Worm (Caenorhabditis elegans) whole organism, L4 larva: ENCODE measurements around the gene C13C4.7.

Experiments
- T26A8.4 ChIP-seq: fragments of 200-800 bp; sonication (Bioruptor generic); IDR thresholded peaks from 2 replicates; pipeline ENCODE4 v1.3.6; 2022; ENCODE audit warnings: missing genetic modification characterization, missing compliant biosample characterization
- Y48G9A.11 ChIP-seq: fragments of 200-800 bp; sonication (Bioruptor generic); IDR thresholded peaks from 2 replicates; pipeline ENCODE4 v1.3.6; 2022; ENCODE audit warnings: missing genetic modification reagents, missing genetic modification characterization, missing compliant biosample characterization
- ama-1 ChIP-seq: fragments of 150-350 bp; optimal IDR thresholded peaks from 2 replicates; lab custom pipeline; 2014; ENCODE audit warnings: inconsistent platforms, mixed read lengths
- attf-4 ChIP-seq: sonication (generic microtip); optimal IDR thresholded peaks from 3 replicates; lab custom pipeline; 2017; ENCODE audit warnings: missing biosample characterization, missing genetic modification characterization
- ceh-20 ChIP-seq: fragments of 200-800 bp; sonication (Bioruptor generic); IDR thresholded peaks from 2 replicates; pipeline ENCODE4 v1.3.6; 2022; ENCODE audit warnings: missing genetic modification reagents, missing genetic modification characterization, missing compliant biosample characterization
- ceh-28 ChIP-seq: fragments of 150-350 bp; optimal IDR thresholded peaks from 2 replicates; lab custom pipeline; 2014; ENCODE audit warnings: missing biosample characterization, missing genetic modification reagents, missing genetic modification characterization
- ceh-44 ChIP-seq: fragments of 200-800 bp; sonication (Bioruptor generic); IDR thresholded peaks from 2 replicates; pipeline ENCODE4 v1.3.6; 2022; ENCODE audit warnings: missing genetic modification reagents, missing genetic modification characterization, missing compliant biosample characterization
- ceh-62 ChIP-seq: sonication (generic microtip); optimal IDR thresholded peaks from 2 replicates; lab custom pipeline; 2017; ENCODE audit warnings: missing biosample characterization, missing genetic modification characterization
- daf-19 ChIP-seq: fragments of 200-800 bp; sonication (Bioruptor generic); conservative IDR thresholded peaks from 2 replicates; pipeline ENCODE4 v1.3.6; 2022; ENCODE audit warnings: missing genetic modification characterization, missing compliant biosample characterization
- duxl-1 ChIP-seq: sonication (generic microtip); optimal IDR thresholded peaks from 2 replicates; lab custom pipeline; 2016; ENCODE audit warnings: mild to moderate bottlenecking, missing genetic modification characterization, moderate library complexity, missing compliant biosample characterization; ENCODE audit not compliant: poor library complexity
- dve-1 ChIP-seq: sonication (generic microtip); optimal IDR thresholded peaks from 2 replicates; lab custom pipeline; 2017; ENCODE audit warnings: antibody characterized with exemption, mild to moderate bottlenecking, missing genetic modification characterization, missing compliant biosample characterization; ENCODE audit not compliant: insufficient read depth
- fkh-10 ChIP-seq: fragments of 150-350 bp; optimal IDR thresholded peaks from 2 replicates; lab custom pipeline; 2014; ENCODE audit warnings: missing biosample characterization, missing genetic modification reagents, missing genetic modification characterization
- fos-1 ChIP-seq: fragments of 150-350 bp; optimal IDR thresholded peaks from 2 replicates; lab custom pipeline; 2014; ENCODE audit warnings: missing biosample characterization, missing genetic modification characterization
- hif-1 ChIP-seq, 2 experiments: sonication (generic microtip); optimal IDR thresholded peaks; 2 replicates each; lab custom pipeline; 2016 to 2017; ENCODE audit warnings: missing compliant biosample characterization in 2 of 2, missing genetic modification characterization in 2 of 2, missing genetic modification reagents in 2 of 2, missing genotype in 2 of 2, mild to moderate bottlenecking in 1 of 2
- hlh-11 ChIP-seq: fragments of 200-800 bp; sonication (Bioruptor generic); optimal IDR thresholded peaks from 2 replicates; lab custom pipeline; 2018; ENCODE audit warnings: mild to moderate bottlenecking, missing genetic modification characterization, missing compliant biosample characterization
- hmg-1.1 ChIP-seq: fragments of 200-800 bp; sonication (Bioruptor generic); IDR thresholded peaks from 2 replicates; pipeline ENCODE4 v1.3.6; 2022; ENCODE audit warnings: missing genetic modification reagents, missing genetic modification characterization, missing compliant biosample characterization
- jun-1 ChIP-seq: fragments of 150-350 bp; optimal IDR thresholded peaks from 2 replicates; lab custom pipeline; 2014; ENCODE audit warnings: missing biosample characterization, missing genetic modification reagents, missing genetic modification characterization
- lin-13 ChIP-seq: fragments of 150-350 bp; optimal IDR thresholded peaks from 2 replicates; lab custom pipeline; 2014; ENCODE audit warnings: missing biosample characterization, missing genetic modification reagents, missing genetic modification characterization
- lin-29 ChIP-seq: fragments of 200-800 bp; sonication (Bioruptor generic); IDR thresholded peaks from 2 replicates; pipeline ENCODE4 v1.3.6; 2022; ENCODE audit warnings: missing genetic modification reagents, missing genetic modification characterization, missing compliant biosample characterization
- lir-3 ChIP-seq: sonication (generic microtip); optimal IDR thresholded peaks from 2 replicates; lab custom pipeline; 2016; ENCODE audit warnings: mild to moderate bottlenecking, missing genetic modification characterization, missing compliant biosample characterization
- madf-9 ChIP-seq: fragments of 200-800 bp; sonication (Bioruptor generic); conservative IDR thresholded peaks from 2 replicates; pipeline ENCODE4 v1.3.6; 2022; ENCODE audit warnings: missing genetic modification reagents, missing genetic modification characterization, missing compliant biosample characterization
- mdl-1 ChIP-seq, 2 experiments: fragments of 150-350 bp in 1 of 2; sonication (generic microtip) in 1 of 2; optimal IDR thresholded peaks; 2 replicates each; lab custom pipeline; 2014 to 2017; ENCODE audit warnings: missing biosample characterization in 2 of 2, missing genetic modification characterization in 2 of 2
- mep-1 ChIP-seq: fragments of 150-350 bp; sonication (generic microtip); optimal IDR thresholded peaks from 3 replicates; lab custom pipeline; 2014; ENCODE audit warnings: missing biosample characterization, missing genetic modification characterization
- mxl-2 ChIP-seq: fragments of 200-800 bp; sonication (Bioruptor generic); conservative IDR thresholded peaks from 2 replicates; pipeline ENCODE4 v1.3.6; 2022; ENCODE audit warnings: missing genetic modification reagents, missing genetic modification characterization, missing compliant biosample characterization
- nhr-10 ChIP-seq: fragments of 150-350 bp; optimal IDR thresholded peaks from 2 replicates; lab custom pipeline; 2014; ENCODE audit warnings: missing biosample characterization, missing genetic modification characterization
- nhr-11 ChIP-seq: fragments of 150-350 bp; optimal IDR thresholded peaks from 2 replicates; lab custom pipeline; 2014; ENCODE audit warnings: missing biosample characterization, missing genetic modification characterization
- nhr-237 ChIP-seq: sonication (generic microtip); optimal IDR thresholded peaks from 2 replicates; lab custom pipeline; 2017; ENCODE audit warnings: missing biosample characterization, missing genetic modification characterization
- nhr-25 ChIP-seq: sonication (generic microtip); optimal IDR thresholded peaks from 2 replicates; lab custom pipeline; 2017; ENCODE audit warnings: missing genetic modification characterization, mild to moderate bottlenecking, missing compliant biosample characterization, antibody characterized with exemption, moderate library complexity, borderline replicate concordance; ENCODE audit not compliant: insufficient read depth
- nhr-28 ChIP-seq: fragments of 150-350 bp; optimal IDR thresholded peaks from 2 replicates; lab custom pipeline; 2014; ENCODE audit warnings: missing biosample characterization, missing genetic modification characterization
- nhr-42 ChIP-seq: fragments of 200-800 bp; sonication (Bioruptor generic); IDR thresholded peaks from 2 replicates; pipeline ENCODE4 v1.3.6; 2022; ENCODE audit warnings: missing genetic modification characterization, missing compliant biosample characterization
- nhr-6 ChIP-seq: fragments of 150-350 bp; optimal IDR thresholded peaks from 2 replicates; lab custom pipeline; 2014; ENCODE audit warnings: missing biosample characterization, missing genetic modification characterization
- php-3 ChIP-seq: fragments of 200-800 bp; sonication (Bioruptor generic); IDR thresholded peaks from 2 replicates; pipeline ENCODE4 v1.3.6; 2022; ENCODE audit warnings: missing genetic modification reagents, missing genetic modification characterization, missing compliant biosample characterization
- sdz-12 ChIP-seq: fragments of 200-800 bp; sonication (Bioruptor generic); optimal IDR thresholded peaks from 2 replicates; lab custom pipeline; 2018; ENCODE audit warnings: mild to moderate bottlenecking, missing genetic modification characterization, missing compliant biosample characterization
- set-16 ChIP-seq: fragments of 200-800 bp; sonication (Bioruptor generic); IDR thresholded peaks from 2 replicates; pipeline ENCODE4 v1.3.6; 2022; ENCODE audit warnings: missing genetic modification reagents, missing genetic modification characterization, missing compliant biosample characterization
- skn-1 ChIP-seq: fragments of 150-350 bp; optimal IDR thresholded peaks from 2 replicates; lab custom pipeline; 2014; ENCODE audit warnings: missing biosample characterization, missing genetic modification characterization
- snpc-1.2 ChIP-seq: fragments of 200-800 bp; sonication (Bioruptor generic); IDR thresholded peaks from 2 replicates; pipeline ENCODE4 v1.3.6; 2022; ENCODE audit warnings: missing genetic modification reagents, missing genetic modification characterization, missing compliant biosample characterization
- tra-1 ChIP-seq: fragments of 200-800 bp; sonication (Bioruptor generic); IDR thresholded peaks from 2 replicates; pipeline ENCODE4 v1.3.6; 2022; ENCODE audit warnings: missing genetic modification reagents, missing genetic modification characterization, missing compliant biosample characterization
- unc-39 ChIP-seq: sonication (generic microtip); optimal IDR thresholded peaks from 2 replicates; lab custom pipeline; 2017; ENCODE audit warnings: missing biosample characterization, missing genetic modification characterization
- unc-62 ChIP-seq, 3 experiments: fragments of 150-350 bp in 1 of 3; sonication (generic microtip); optimal IDR thresholded peaks in 2 of 3; peaks in 1 of 3; 1 replicate in 1 of 3; 2 replicates in 2 of 3; lab custom pipeline; 2014 to 2017; ENCODE audit warnings: missing biosample characterization in 3 of 3, missing genetic modification characterization in 3 of 3, missing genetic modification reagents in 3 of 3, missing genotype in 1 of 3
- zfp-3 ChIP-seq: fragments of 200-800 bp; sonication (Bioruptor generic); conservative IDR thresholded peaks from 2 replicates; pipeline ENCODE4 v1.3.6; 2022; ENCODE audit warnings: missing genetic modification reagents, missing genetic modification characterization, missing compliant biosample characterization

The C13C4.7 gene

DNA sequence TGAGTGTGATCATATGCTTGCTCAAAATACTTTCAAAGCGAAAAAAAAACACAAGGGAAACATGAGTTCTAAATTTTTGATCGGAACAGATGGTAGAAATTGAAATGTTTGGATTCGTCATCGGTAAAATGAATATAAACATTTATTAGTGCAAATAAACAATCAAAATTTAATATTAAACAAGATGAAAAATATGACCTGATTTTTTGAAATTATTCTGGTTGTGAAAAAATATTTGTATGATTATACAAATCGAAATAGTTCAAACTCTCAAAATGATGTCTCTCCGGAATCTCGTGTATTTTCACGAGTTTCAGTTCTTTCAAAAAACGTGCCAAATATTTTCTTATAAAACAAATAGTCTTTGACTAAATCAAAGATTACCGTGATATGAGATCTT is at the start of gene C13C4.7:
TSS of gene C13C4.7 (minus strand) at position 101 of the 400 bp plus-strand sequence.
- TF ChIP-seq jun-1 (no peak), mxl-2 (GFP tag; lab: Robert Waterston, UW) (no peak), nhr-237 (tag; lab: Kevin White, UChicago) (no peak), mdl-1 (tag; optimal IDR thresholded peaks at IDR 0.05; lab: Kevin White, UChicago) (no peak), nhr-25 (tag; lab: Kevin White, UChicago) (no peak), ceh-20 (GFP tag; lab: Robert Waterston, UW) (no peak), tra-1 (GFP tag; lab: Robert Waterston, UW) (no peak), duxl-1 (no peak), hif-1 (tag; optimal IDR thresholded peaks at IDR 0.05; lab: Kevin White, UChicago) (no peak), ceh-44 (GFP tag; lab: Robert Waterston, UW) (no peak), fos-1 (tag; lab: Kevin White, UChicago) (no peak), nhr-6 (tag; lab: Kevin White, UChicago) (no peak), lin-29 (no peak), ceh-28 (tag; lab: Kevin White, UChicago) (no peak), unc-39 (tag; lab: Kevin White, UChicago) (no peak)

DNA sequence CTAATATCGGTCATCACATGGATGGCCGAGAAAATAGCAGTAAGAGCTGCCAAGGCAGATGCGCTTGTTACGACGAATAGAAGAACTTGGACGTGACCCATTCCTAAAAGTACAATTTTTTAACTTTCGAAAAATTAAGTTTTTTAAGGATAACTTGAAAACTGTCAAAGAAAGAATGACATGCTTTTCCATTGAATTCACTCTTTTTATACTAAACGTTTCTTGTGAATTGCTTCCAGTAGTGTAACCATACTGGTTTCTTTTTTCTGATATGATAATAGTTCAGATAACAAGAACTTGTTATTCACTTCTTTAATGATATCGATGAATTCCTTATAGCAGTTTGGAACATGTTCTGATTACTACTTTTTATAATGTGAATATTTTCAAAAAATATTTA is 47.4 kb upstream of the C13C4.7 start, which contains the start of gene col-37:
TSS of gene col-37 (minus strand) at position 101 of the 400 bp plus-strand sequence.
- TF ChIP-seq mdl-1 (tag; optimal IDR thresholded peaks at IDR 0.05; lab: Kevin White, UChicago) (peak in 1 of 2 experiments; percentile 16), hlh-11 (no peak)

DNA sequence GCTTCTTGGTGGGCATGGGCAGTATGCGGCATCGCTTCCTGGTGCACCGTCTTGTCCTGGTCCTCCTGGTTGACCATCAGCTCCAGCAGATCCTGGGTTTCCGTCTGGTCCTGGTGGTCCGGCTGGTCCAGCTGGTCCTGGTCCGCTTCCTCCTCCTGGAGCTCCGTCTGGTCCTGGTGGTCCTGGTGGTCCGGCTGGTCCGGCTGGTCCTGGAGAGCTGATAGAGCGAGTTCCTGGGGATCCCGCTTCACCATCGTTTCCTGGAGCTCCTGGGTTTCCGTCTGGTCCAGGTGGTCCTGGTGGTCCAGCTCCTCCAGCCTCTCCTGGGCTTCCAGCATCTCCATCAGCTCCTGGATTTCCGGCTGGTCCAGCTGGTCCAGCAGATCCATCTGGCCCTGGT is 46.8 kb upstream of the C13C4.7 start:
- no peak for TF ChIP-seq ceh-62 (tag; lab: Kevin White, UChicago)
- no peak for TF ChIP-seq nhr-42 (GFP tag; lab: Robert Waterston, UW)
- no peak for TF ChIP-seq madf-9
- no peak for TF ChIP-seq zfp-3
- TF ChIP-seq daf-19 (GFP tag; lab: Robert Waterston, UW) = no peak
- no peak for TF ChIP-seq php-3 (GFP tag; lab: Robert Waterston, UW)
- peak; percentile 97 for TF ChIP-seq set-16 (GFP tag; lab: Robert Waterston, UW)
- TF ChIP-seq fos-1 (tag; lab: Kevin White, UChicago) = no peak

DNA sequence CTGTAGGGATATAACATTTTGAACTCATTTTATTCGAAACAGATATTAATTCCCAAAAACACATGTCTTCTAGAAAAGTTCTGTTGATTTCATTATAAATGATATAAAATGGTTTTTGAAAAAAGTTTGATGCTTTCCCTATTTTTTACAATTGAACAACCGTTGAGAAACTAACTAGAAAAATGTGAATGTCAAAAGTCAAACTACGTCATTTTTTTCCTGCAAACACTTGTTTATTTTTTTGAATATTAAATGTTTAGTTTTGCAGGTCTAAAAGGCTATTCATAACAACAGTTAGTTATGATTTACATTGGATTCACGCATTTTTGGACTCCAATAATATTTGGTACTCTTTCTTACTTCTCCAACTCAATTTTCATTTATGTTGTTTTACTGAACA is 42.6 kb upstream of the C13C4.7 start, which contains the start of gene srj-4:
TSS of gene srj-4 (plus strand) at position 301 of the 400 bp plus-strand sequence.
- no peak for TF ChIP-seq hmg-1.1 (GFP tag; lab: Robert Waterston, UW)
- TF ChIP-seq unc-62 (GFP tag; optimal IDR thresholded peaks at IDR 0.05 in 1 of 2; lab: Kevin White, UChicago) = no peak
- no peak for TF ChIP-seq unc-62 (tag; optimal IDR thresholded peaks at IDR 0.05; lab: Kevin White, UChicago)
- no peak for TF ChIP-seq mep-1 (tag; lab: Kevin White, UChicago)
- TF ChIP-seq, all 104 proteins: peak for 0

DNA sequence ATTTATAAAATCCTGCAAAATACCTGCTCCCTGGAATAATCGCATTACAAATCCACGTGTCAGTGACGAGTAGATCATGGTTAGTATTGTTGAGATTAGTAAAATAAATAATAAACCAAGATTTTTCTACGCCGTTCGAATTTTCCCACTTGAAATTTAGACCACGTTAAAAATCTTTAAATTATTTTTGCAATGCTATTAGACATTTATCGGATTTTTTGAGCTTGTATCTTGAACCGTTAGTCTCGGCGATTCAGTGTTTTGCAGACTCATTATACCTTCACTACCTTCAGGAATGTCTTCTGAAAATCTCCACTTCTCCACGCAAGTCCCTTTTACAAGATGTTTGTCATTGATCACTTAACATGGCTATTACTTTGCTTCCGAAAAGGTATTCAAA is 41.9 kb upstream of the C13C4.7 start, which contains the start of gene C27A7.5:
TSS of gene C27A7.5 (minus strand) at position 101 of the 400 bp plus-strand sequence.
- no peak for TF ChIP-seq lir-3
- no peak for TF ChIP-seq php-3 (GFP tag; lab: Robert Waterston, UW)
- TF ChIP-seq sdz-12 = no peak
- TF ChIP-seq T26A8.4 = no peak
- TF ChIP-seq lin-29 = no peak
- no peak for TF ChIP-seq fkh-10 (GFP tag; lab: Kevin White, UChicago)
- TF ChIP-seq attf-4 (tag; lab: Kevin White, UChicago) = no peak
- no peak for TF ChIP-seq skn-1 (tag; lab: Kevin White, UChicago)
- TF ChIP-seq nhr-11 = no peak
- TF ChIP-seq dve-1 (tag; lab: Kevin White, UChicago) = no peak
- TF ChIP-seq Y48G9A.11 (GFP tag; lab: Robert Waterston, UW) = no peak
- no peak for TF ChIP-seq snpc-1.2 (GFP tag; lab: Robert Waterston, UW)
- no peak for TF ChIP-seq nhr-28 (tag; lab: Kevin White, UChicago)
- TF ChIP-seq lin-13 (GFP tag; lab: Kevin White, UChicago) = no peak
- TF ChIP-seq nhr-10 (tag; lab: Kevin White, UChicago) = no peak
- no peak for TF ChIP-seq ama-1 (lab: Kevin White, UChicago)
